Worm (Caenorhabditis elegans): ENCODE results near the gene C25A8.5.

- TF ChIP-seq elt-3 (tag; optimal IDR thresholded peaks at IDR 0.05) (no peak), snpc-4 (tag; optimal IDR thresholded peaks at IDR 0.05) (peak; percentile 61), unc-62 (GFP tag; optimal IDR thresholded peaks at IDR 0.05) (no peak), ztf-11 (tag; optimal IDR thresholded peaks at IDR 0.05) (no peak), ZK546.5 (tag; optimal IDR thresholded peaks at IDR 0.05) (no peak), zag-1 (tag; optimal IDR thresholded peaks at IDR 0.05) (peak; percentile 23), R02D3.7 (tag; optimal IDR thresholded peaks at IDR 0.05) (peak; percentile 18)
These were observed 40.4 kb downstream of the C25A8.5 start, which contains the start of the genes cogc-2 and klp-18 for ce11 chrIV:7039476-7040261.

All from whole organism, L2 larva.